Fruit fly (Drosophila melanogaster): ENCODE data around the gene Alp12.

DNA sequence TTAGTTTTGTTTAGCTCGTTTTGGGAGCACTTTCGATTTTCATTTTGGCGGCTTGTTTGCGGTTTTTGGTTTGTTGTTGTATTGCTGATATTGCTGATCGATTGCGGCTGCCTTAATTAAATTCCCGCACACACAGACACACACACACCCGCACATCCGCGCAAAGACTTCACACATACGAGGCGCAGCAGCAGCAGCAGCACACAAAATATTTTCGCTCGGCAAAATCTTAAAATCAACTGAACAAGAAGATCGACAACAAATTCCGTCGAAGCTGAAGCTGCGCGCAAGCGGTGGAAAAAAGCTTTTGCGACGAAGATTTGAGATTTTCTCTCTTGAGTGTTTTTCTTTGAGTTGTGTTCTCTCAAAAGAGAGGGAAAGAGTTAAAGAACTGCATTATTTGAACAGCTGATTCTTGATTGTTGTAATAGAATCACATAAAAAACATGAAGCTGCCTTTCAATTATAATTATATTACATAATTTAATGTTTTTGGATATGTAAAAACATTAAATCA, 9.6 kb upstream of the Alp12 start:
- TF ChIP-seq Doc3 (GFP tag; IDR thresholded peaks at IDR 0.05; ENCODE audit: partially characterized antibody) (no peak), emc (GFP tag; optimal IDR thresholded peaks at IDR 0.05) (no peak), Dek (tag; optimal IDR thresholded peaks at IDR 0.05) (no peak), repo (GFP tag; optimal IDR thresholded peaks at IDR 0.05) (no peak), Dll (GFP tag; IDR thresholded peaks at IDR 0.05; ENCODE audit: partially characterized antibody) (no peak), usp (GFP tag; optimal IDR thresholded peaks at IDR 0.05) (no peak), pita (GFP tag; optimal IDR thresholded peaks at IDR 0.05) (no peak), CG13123 (GFP tag; optimal IDR thresholded peaks at IDR 0.05) (no peak), Hey (tag; optimal IDR thresholded peaks at IDR 0.05) (no peak), CG7357 (GFP tag; IDR thresholded peaks at IDR 0.05) (no peak), corto (GFP tag; optimal IDR thresholded peaks at IDR 0.05) (no peak), NK7.1 (GFP tag; optimal IDR thresholded peaks at IDR 0.05) (no peak)

All from whole organism, embryonic.